Worm (Caenorhabditis elegans) whole organism, young adult: ENCODE measurements around the gene sid-2.

ENCODE experiments used
- nfya-1 ChIP-seq: sonication (generic microtip); optimal IDR thresholded peaks from 2 replicates; lab custom pipeline; 2017; ENCODE audit warnings: antibody characterized with exemption, missing compliant biosample characterization, missing genetic modification characterization, borderline replicate concordance; ENCODE audit not compliant: insufficient read depth
- tlf-1 ChIP-seq: fragments of 200-800 bp; sonication (Bioruptor generic); optimal IDR thresholded peaks from 2 replicates; lab custom pipeline; 2018; ENCODE audit warnings: mild to moderate bottlenecking, missing genetic modification characterization, missing compliant biosample characterization
- unc-130 ChIP-seq: sonication (generic microtip); optimal IDR thresholded peaks from 2 replicates; lab custom pipeline; 2016; ENCODE audit warnings: missing genetic modification reagents, missing genetic modification characterization, missing compliant biosample characterization
- ztf-6 ChIP-seq: fragments of 200-800 bp; sonication (Bioruptor generic); IDR thresholded peaks from 2 replicates; pipeline ENCODE4 v1.3.6; 2022; ENCODE audit warnings: missing genetic modification reagents, missing genetic modification characterization, missing compliant biosample characterization

ce11 chrIII:13667739-13668138, 11.5 kb upstream of the sid-2 start, which contains the start of gene flp-15:
- TF ChIP-seq unc-130 (GFP tag; lab: Kevin White, UChicago) (no peak), tlf-1 (GFP tag; lab: Kevin White, UChicago) (no peak), ztf-6 (GFP tag; lab: Robert Waterston, UW) (no peak), nfya-1 (no peak)
